Worm (Caenorhabditis elegans) whole organism, mixed stage, embryonic: ENCODE results near the gene fbxb-79.

ENCODE experiments used
- M03D4.4 ChIP-seq: sonication (generic microtip); optimal IDR thresholded peaks from 2 replicates; lab custom pipeline; 2017; ENCODE audit warnings: mild to moderate bottlenecking, missing genetic modification characterization, missing compliant biosample characterization
- ceh-39 ChIP-seq: fragments of 150-350 bp; optimal IDR thresholded peaks from 2 replicates; lab custom pipeline; 2014; ENCODE audit warnings: missing biosample characterization, missing genetic modification characterization
- elt-3 ChIP-seq: fragments of 150-350 bp; optimal IDR thresholded peaks from 2 replicates; lab custom pipeline; 2014; ENCODE audit warnings: missing biosample characterization, missing genetic modification characterization
- lin-13 ChIP-seq: fragments of 150-350 bp; optimal IDR thresholded peaks from 2 replicates; lab custom pipeline; 2014; ENCODE audit warnings: missing biosample characterization, missing genetic modification characterization
- mep-1 ChIP-seq: fragments of 150-350 bp; optimal IDR thresholded peaks from 2 replicates; lab custom pipeline; 2017; ENCODE audit warnings: missing biosample characterization, missing genetic modification reagents, missing genetic modification characterization, inconsistent platforms
- nhr-12 ChIP-seq: fragments of 150-350 bp; optimal IDR thresholded peaks from 2 replicates; lab custom pipeline; 2014; ENCODE audit warnings: missing biosample characterization, missing genetic modification characterization
- pha-4 ChIP-seq: fragments of 150-350 bp; optimal IDR thresholded peaks from 2 replicates; lab custom pipeline; 2018; ENCODE audit warnings: missing biosample characterization, missing genetic modification reagents, missing genetic modification characterization
- snpc-4 ChIP-seq: fragments of 150-350 bp; optimal IDR thresholded peaks from 2 replicates; lab custom pipeline; 2014; ENCODE audit warnings: missing biosample characterization, missing genetic modification characterization
- unc-39 ChIP-seq: fragments of 150-350 bp; optimal IDR thresholded peaks from 2 replicates; lab custom pipeline; 2014; ENCODE audit warnings: missing biosample characterization, missing genetic modification characterization
- unc-62 ChIP-seq: fragments of 150-350 bp; optimal IDR thresholded peaks from 2 replicates; lab custom pipeline; 2014; ENCODE audit warnings: missing biosample characterization, missing genetic modification reagents, missing genetic modification characterization
- zip-8 ChIP-seq: fragments of 150-350 bp; optimal IDR thresholded peaks from 2 replicates; lab custom pipeline; 2014; ENCODE audit warnings: missing biosample characterization, missing genetic modification characterization

- no peak for TF ChIP-seq elt-3 (tag; lab: Kevin White, UChicago)
- TF ChIP-seq nhr-12, result no peak
- TF ChIP-seq unc-39 (tag; lab: Kevin White, UChicago), result no peak
- TF ChIP-seq unc-62, result no peak
- TF ChIP-seq ceh-39 (tag; lab: Kevin White, UChicago), result no peak
- no peak for TF ChIP-seq zip-8 (tag; lab: Kevin White, UChicago)
- no peak for TF ChIP-seq snpc-4 (tag; lab: Kevin White, UChicago)
- no peak for TF ChIP-seq mep-1
- no peak for TF ChIP-seq lin-13 (tag; lab: Kevin White, UChicago)
- TF ChIP-seq pha-4 (tag; lab: Kevin White, UChicago), result no peak
- TF ChIP-seq M03D4.4 (tag; lab: Kevin White, UChicago), result no peak
Measured at ce11 chrIV:11210781-11211256, 21.5 kb upstream of the fbxb-79 start, which contains the start of gene adk-1.
